Worm (Caenorhabditis elegans) whole organism, L3 larva: Measurements from ENCODE around the gene mrpl-12.

Experiments
- aly-2 ChIP-seq: fragments of 150-350 bp; optimal IDR thresholded peaks from 2 replicates; lab custom pipeline; 2014; ENCODE audit warnings: missing biosample characterization, missing genetic modification characterization
- ceh-82 ChIP-seq: fragments of 150-350 bp; optimal IDR thresholded peaks from 2 replicates; lab custom pipeline; 2014; ENCODE audit warnings: missing biosample characterization, missing genetic modification characterization
- fos-1 ChIP-seq: fragments of 150-350 bp; optimal IDR thresholded peaks from 2 replicates; lab custom pipeline; 2014; ENCODE audit warnings: missing biosample characterization, missing genetic modification characterization
- pqm-1 ChIP-seq: fragments of 150-350 bp; optimal IDR thresholded peaks from 2 replicates; lab custom pipeline; 2017; ENCODE audit warnings: missing biosample characterization, missing genetic modification characterization, inconsistent platforms
- skn-1 ChIP-seq: fragments of 150-350 bp; optimal IDR thresholded peaks from 2 replicates; lab custom pipeline; 2014; ENCODE audit warnings: missing biosample characterization, missing genetic modification characterization

DNA sequence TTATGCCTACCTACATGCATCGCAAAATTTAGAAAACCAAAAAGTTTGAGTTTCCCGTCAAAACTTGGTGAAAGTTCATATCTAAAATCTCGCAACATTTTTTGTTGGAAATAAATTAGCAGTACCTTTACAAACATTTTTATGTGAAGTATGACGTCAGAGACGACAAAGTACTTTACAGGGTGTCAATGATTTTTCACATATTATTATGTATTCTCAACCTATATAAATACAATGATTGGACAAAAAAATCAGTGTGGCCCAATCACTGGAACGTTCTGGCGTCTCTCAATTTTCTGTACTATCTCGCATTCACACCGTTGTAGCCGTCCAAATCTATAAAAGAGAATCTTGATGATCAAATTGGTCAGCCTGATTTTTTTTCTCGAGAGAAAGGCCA lies 13.3 kb upstream of the mrpl-12 start, which contains the start of the genes Y39A1A.18 and fmo-3:
- TF ChIP-seq fos-1 (tag; lab: Kevin White, UChicago) (no peak), aly-2 (tag; lab: Kevin White, UChicago) (no peak), ceh-82 (tag; lab: Kevin White, UChicago) (no peak), skn-1 (tag; lab: Kevin White, UChicago) (no peak), pqm-1 (no peak)
